Worm (Caenorhabditis elegans) whole organism, early embryonic: ENCODE measurements around the gene dpf-2.

Source experiments
- B0310.2 ChIP-seq: sonication (generic microtip); optimal IDR thresholded peaks from 2 replicates; lab custom pipeline; 2016; ENCODE audit warnings: mild to moderate bottlenecking, missing genetic modification characterization, missing compliant biosample characterization
- F13C5.2 ChIP-seq: sonication (generic microtip); optimal IDR thresholded peaks from 2 replicates; lab custom pipeline; 2017; ENCODE audit warnings: mild to moderate bottlenecking, missing genetic modification characterization, inconsistent platforms, missing compliant biosample characterization
- aly-1 ChIP-seq: sonication (generic microtip); optimal IDR thresholded peaks from 2 replicates; lab custom pipeline; 2016; ENCODE audit warnings: missing genetic modification characterization, missing compliant biosample characterization
- ama-1 ChIP-seq: fragments of 150-350 bp; optimal IDR thresholded peaks from 2 replicates; lab custom pipeline; 2014
- ceh-13 ChIP-seq: fragments of 200-800 bp; sonication (Bioruptor generic); optimal IDR thresholded peaks from 2 replicates; lab custom pipeline; 2018; ENCODE audit warnings: mild to moderate bottlenecking, missing genetic modification characterization, missing compliant biosample characterization
- ceh-36 ChIP-seq: sonication (generic microtip); optimal IDR thresholded peaks from 2 replicates; lab custom pipeline; 2016; ENCODE audit warnings: missing genetic modification characterization, inconsistent platforms, missing compliant biosample characterization
- ets-7 ChIP-seq: sonication (generic microtip); optimal IDR thresholded peaks from 2 replicates; lab custom pipeline; 2016; ENCODE audit warnings: missing genotype, missing genetic modification characterization, missing compliant biosample characterization
- flt-1 ChIP-seq: fragments of 200-800 bp; sonication (Bioruptor generic); IDR thresholded peaks from 2 replicates; pipeline ENCODE4 v1.3.6; 2022; ENCODE audit warnings: missing genetic modification characterization, missing compliant biosample characterization
- hmbx-1 ChIP-seq: sonication (generic microtip); optimal IDR thresholded peaks from 2 replicates; lab custom pipeline; 2016; ENCODE audit warnings: mild to moderate bottlenecking, missing genetic modification characterization, missing compliant biosample characterization
- hmg-4 ChIP-seq: fragments of 200-800 bp; sonication (Bioruptor generic); optimal IDR thresholded peaks from 2 replicates; lab custom pipeline; 2018; ENCODE audit warnings: mild to moderate bottlenecking, missing genetic modification characterization, missing compliant biosample characterization
- hnd-1 ChIP-seq: sonication (generic microtip); optimal IDR thresholded peaks from 2 replicates; lab custom pipeline; 2016; ENCODE audit warnings: missing genetic modification characterization, missing compliant biosample characterization
- pes-1 ChIP-seq: fragments of 200-800 bp; sonication (Bioruptor generic); IDR thresholded peaks from 2 replicates; pipeline ENCODE4 v1.3.6; 2022; ENCODE audit warnings: missing genetic modification reagents, missing genetic modification characterization, missing compliant biosample characterization
- scrt-1 ChIP-seq: fragments of 200-800 bp; sonication (Bioruptor generic); IDR thresholded peaks from 2 replicates; pipeline ENCODE4 v1.3.6; 2022; ENCODE audit warnings: missing genetic modification characterization, missing compliant biosample characterization
- sea-1 ChIP-seq: fragments of 200-800 bp; sonication (Bioruptor generic); conservative IDR thresholded peaks from 2 replicates; pipeline ENCODE4 v1.3.6; 2022; ENCODE audit warnings: missing genetic modification characterization, missing compliant biosample characterization
- tbx-11 ChIP-seq: fragments of 200-800 bp; sonication (Bioruptor generic); IDR thresholded peaks from 2 replicates; pipeline ENCODE4 v1.3.6; 2022; ENCODE audit warnings: missing genetic modification characterization, missing compliant biosample characterization
- tbx-37 ChIP-seq: fragments of 200-800 bp; sonication (Bioruptor generic); conservative IDR thresholded peaks from 2 replicates; pipeline ENCODE4 v1.3.6; 2022; ENCODE audit warnings: missing genetic modification reagents, missing genetic modification characterization, missing compliant biosample characterization
- tra-4 ChIP-seq: sonication (generic microtip); optimal IDR thresholded peaks from 2 replicates; lab custom pipeline; 2017; ENCODE audit warnings: missing genetic modification characterization, missing compliant biosample characterization

Gene dpf-2

DNA sequence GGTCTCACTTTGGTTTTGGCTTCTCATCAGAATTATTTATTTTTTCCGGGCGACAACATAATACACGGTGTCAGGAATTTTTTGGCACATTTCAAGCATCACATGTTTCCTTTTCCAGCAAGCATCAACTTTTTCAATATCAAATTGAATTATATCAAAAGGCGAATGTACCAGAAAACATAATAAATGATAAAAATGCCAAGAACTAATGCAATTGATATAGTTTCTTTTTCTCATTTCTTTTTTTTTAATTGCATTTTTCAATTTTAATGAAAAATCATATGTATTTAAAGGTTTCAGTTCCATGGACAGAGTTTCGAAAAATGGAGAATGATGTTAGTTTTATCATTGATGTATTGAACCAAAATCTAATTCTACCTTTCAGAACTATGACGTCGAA lies at the start of gene dpf-2:
dpf-2 (plus strand) TSS at position 301 of the 400 bp plus-strand sequence.
- TF ChIP-seq ceh-36 (tag; lab: Kevin White, UChicago) (no peak), sea-1 (no peak), tbx-37 (GFP tag; lab: Robert Waterston, UW) (no peak), B0310.2 (tag; lab: Kevin White, UChicago) (no peak), ama-1 (no peak), F13C5.2 (no peak), aly-1 (tag; lab: Kevin White, UChicago) (no peak), ceh-13 (GFP tag; lab: Kevin White, UChicago) (no peak), tbx-11 (GFP tag; lab: Robert Waterston, UW) (no peak), tra-4 (no peak), hnd-1 (tag; lab: Kevin White, UChicago) (no peak), hmbx-1 (tag; lab: Kevin White, UChicago) (no peak)

DNA sequence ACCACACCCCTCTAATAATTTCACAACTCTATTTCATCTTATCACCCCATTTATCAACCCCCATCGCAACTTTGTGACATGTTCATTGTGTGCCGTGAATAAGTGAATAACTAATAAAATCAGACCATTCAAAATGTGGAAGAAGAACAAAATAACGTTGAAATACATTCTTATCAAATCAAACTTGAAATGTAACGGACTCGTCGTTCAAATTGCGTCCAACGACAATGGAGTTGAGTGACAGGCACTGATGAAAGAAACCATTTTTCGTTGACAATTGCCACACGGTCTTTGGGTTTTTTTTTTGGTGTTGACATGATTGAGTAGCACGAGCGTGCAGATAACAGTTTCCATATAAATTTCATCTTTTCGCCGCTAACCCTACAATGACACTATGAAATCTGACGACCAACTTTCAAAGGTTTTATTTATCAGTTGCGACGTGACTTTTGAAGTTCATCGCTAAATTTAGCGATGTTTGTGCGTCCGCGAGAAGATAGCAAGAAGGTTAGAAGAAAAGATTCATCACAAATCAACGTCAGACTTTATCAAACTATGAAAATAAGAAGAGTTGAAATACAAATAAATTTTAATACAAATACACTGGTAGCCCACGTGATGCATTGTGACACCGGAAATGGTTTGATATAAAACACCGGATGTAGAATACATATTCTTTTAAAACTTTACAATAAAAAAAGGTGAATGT lies 48.0 kb upstream of the dpf-2 start:
- TF ChIP-seq hmg-4 (GFP tag; lab: Kevin White, UChicago) (no peak), sea-1 (no peak), tra-4 (no peak), pes-1 (GFP tag; lab: Robert Waterston, UW) (no peak), scrt-1 (GFP tag; lab: Robert Waterston, UW) (no peak), tbx-11 (GFP tag; lab: Robert Waterston, UW) (no peak)

DNA sequence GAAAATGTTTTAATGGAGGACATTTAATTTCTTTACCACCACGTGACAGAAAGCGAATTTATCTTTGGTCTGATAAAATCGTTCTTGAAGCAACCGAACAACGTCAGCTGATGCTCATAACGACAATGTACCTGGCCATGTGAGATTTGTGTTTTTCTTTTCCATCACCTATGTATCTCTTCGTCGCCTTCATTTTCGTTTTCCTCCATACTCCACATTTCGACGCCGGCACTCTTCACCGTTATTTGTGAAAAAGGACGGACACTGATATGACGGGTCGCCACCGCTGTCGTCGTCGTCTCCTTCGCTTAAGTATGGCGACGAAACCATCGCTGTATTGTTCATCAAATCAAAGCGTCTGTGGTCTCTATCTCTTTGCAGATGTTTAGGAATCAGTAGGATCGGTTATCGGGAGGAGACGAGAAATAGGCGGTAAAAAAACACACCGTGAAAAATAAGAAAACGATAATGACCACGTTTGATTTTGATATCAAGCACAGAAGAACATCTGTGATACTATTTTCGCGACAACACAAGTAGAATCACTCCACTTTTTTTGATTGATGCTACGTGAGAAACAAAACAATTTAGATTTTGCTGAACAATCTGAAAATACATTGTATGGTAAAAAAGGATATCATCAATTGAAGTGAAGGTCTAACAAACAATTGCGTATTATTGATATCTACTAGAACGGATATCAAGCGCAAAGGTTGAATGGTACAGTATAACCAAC lies 44.6 kb upstream of the dpf-2 start:
- TF ChIP-seq sea-1: no peak
- TF ChIP-seq hnd-1 (tag; lab: Kevin White, UChicago): no peak
- no peak for TF ChIP-seq ceh-13 (GFP tag; lab: Kevin White, UChicago)
- TF ChIP-seq ama-1: no peak
- TF ChIP-seq B0310.2 (tag; lab: Kevin White, UChicago): no peak

DNA sequence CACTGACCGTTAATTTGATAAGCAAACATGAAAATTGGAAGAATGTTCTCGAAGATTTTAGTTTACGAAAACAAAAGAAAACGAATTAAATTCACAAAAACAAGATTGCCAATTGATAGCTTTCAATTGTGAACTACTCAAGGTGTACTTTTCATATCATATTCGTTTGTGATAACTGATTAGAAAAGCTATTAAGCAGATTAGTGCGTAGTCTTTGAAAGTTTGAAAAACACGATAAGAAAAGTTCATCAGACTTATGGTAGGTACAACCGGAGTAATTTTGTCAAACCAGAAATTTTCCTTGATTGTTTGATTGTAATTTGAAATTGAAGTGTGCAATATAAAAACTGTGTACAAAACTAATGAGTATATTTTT lies 44.1 kb upstream of the dpf-2 start:
- TF ChIP-seq sea-1: no peak
- TF ChIP-seq tbx-37 (GFP tag; lab: Robert Waterston, UW): no peak
- TF ChIP-seq flt-1 (GFP tag; lab: Robert Waterston, UW): no peak
- no peak for TF ChIP-seq ets-7 (tag; lab: Kevin White, UChicago)
- TF ChIP-seq tbx-11 (GFP tag; lab: Robert Waterston, UW): no peak
- TF ChIP-seq hnd-1 (tag; lab: Kevin White, UChicago): no peak
- no peak for TF ChIP-seq B0310.2 (tag; lab: Kevin White, UChicago)
- TF ChIP-seq hmbx-1 (tag; lab: Kevin White, UChicago): no peak
- no peak for TF ChIP-seq hmg-4 (GFP tag; lab: Kevin White, UChicago)
- no peak for TF ChIP-seq aly-1 (tag; lab: Kevin White, UChicago)

DNA sequence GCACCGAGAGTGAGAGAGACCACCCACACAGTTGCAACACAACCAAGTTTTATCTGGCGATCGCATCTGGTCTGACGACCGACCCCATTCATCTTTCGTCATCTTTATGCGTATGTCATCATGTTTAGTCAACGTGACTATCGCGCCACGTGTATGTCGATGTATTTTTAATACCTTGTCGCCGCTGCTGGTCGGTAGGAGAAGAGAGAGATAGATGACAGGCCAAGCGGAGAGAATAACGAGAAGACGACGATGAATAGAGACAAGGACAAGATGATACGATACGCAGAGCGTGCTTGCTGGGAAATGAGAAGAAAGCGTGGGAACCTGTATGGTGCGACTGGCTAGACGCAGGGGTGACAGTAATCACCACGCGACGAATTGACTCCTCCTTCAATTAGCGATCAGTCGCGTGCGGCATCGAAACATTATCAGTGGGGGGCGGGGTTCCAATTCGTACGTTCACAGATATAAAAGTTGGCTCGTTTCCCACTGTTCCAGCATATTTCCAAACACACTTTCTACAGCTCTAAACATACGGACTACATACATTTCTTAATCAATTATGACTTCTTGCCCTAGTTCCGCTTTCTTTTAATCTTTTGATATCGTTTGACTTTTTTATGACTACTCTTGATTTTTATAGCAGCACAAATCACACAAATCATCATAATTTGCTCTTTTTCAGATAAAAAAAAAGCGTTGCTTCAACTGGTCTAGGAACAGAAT lies 41.1 kb upstream of the dpf-2 start, which contains the start of gene tatn-1:
tatn-1 (plus strand) TSS at position 689 of the 729 bp plus-strand sequence.
- TF ChIP-seq tbx-37 (GFP tag; lab: Robert Waterston, UW) (no peak), tra-4 (no peak), flt-1 (GFP tag; lab: Robert Waterston, UW) (no peak), ceh-13 (GFP tag; lab: Kevin White, UChicago) (no peak), ets-7 (tag; lab: Kevin White, UChicago) (no peak), hmg-4 (GFP tag; lab: Kevin White, UChicago) (no peak), B0310.2 (tag; lab: Kevin White, UChicago) (no peak)

DNA sequence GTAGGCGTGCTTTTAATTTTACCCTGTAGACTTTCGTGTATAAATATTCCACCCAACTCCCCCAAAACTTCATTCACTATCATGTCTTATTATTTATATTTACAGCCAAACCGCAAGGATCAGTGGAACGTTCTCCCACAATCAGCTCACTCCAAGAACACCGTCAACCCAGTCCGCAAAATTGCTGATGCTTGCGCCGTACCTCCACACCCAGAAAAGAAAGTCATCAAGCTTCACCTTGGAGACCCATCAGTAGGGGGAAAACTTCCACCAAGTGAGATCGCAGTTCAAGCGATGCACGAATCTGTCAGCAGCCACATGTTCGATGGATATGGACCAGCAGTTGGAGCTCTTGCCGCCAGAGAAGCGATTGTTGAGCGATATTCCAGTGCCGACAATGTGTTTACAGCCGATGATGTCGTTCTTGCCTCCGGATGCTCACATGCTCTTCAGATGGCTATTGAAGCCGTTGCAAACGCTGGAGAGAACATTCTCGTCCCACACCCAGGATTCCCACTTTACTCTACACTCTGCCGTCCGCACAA lies 40.4 kb upstream of the dpf-2 start:
- TF ChIP-seq hmg-4 (GFP tag; lab: Kevin White, UChicago) (no peak), hmbx-1 (tag; lab: Kevin White, UChicago) (no peak), sea-1 (no peak), ceh-13 (GFP tag; lab: Kevin White, UChicago) (no peak)

DNA sequence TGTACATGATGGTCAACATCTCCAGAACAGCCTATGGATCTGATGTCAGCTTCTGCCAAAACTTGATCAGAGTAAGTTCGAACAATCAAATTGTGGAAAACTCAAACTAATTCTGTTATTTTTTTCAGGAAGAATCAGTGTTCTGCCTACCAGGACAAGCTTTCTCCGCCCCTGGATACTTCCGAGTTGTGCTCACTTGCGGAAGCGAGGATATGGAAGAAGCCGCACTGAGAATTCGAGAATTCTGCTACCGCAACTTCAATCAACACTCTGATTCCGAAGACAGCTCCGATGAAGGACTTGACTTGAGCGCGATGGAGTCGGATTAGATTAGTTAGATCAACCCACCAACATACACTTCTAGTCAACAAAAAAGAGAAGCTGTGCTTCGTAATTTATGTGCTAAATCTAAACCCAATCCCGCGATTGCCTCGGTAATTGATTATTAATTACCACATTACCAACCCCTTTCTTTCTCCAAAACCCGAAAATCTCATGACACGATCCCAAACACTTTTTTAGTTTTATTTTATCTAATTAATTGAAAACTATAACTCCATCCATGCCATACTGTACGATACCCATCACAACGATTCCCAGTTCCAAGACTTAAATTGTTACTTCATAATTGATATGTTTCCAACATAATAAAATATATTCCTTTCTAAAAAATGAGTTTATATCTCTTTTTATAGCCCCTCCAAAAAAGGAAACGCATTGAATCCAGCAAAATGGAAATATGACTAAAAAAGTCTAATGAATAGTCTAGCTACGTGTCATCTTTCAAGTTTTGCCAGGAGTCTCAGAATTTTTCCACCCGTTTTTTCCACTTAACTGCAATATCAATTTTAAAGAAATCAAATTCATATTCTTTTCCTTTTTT lies 39.1 kb upstream of the dpf-2 start:
- TF ChIP-seq ama-1: no peak
- TF ChIP-seq tbx-37 (GFP tag; lab: Robert Waterston, UW): no peak
